Worm (Caenorhabditis elegans) whole organism, dauer: ENCODE data around the gene C02E7.6.

ENCODE experiments used
- unc-62 ChIP-seq: sonication (generic microtip); optimal IDR thresholded peaks from 2 replicates; lab custom pipeline; 2017; ENCODE audit warnings: missing biosample characterization, missing genetic modification reagents, missing genetic modification characterization

Gene C02E7.6

DNA sequence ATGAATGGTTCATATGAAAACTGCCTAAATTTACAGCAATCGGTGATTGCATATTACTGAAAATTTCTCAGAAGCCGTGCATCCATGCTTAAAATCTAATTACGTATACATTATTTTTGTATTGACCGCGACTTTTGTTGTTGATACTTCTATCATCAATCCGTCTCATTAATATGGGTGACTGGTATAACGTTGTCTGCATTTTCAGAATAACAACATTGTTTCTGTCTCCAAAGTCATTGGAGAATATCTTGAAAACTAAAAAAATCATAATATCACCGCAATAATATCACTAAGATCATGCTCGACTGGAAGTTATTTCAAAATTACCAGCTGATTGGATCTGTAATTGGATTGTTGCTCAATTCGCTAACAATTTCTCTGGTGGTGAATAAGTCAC lies 32.4 kb downstream of the C02E7.6 start, which contains the start of gene str-207:
TSS of gene str-207 (plus strand) at position 301 of the 400 bp plus-strand sequence.
- no peak for TF ChIP-seq unc-62 (GFP tag; lab: Kevin White, UChicago)

DNA sequence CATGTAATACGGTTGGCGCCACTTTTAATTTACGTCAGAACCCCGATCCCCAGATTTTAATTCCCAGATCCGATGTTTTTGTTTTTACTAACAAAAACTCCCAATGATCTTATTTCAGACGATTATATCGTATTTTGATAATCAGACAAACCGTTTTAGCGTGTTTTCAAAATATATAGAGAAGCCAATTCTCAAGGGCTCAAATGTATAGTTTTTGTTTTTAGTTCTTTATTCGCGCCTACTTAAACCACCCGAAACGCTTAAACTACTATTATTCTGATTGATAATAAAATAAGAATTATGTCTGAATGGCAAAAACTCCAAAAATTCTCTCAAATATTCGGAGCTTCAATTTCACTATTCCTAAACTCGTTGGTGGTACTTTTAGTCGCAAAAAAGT lies 37.5 kb downstream of the C02E7.6 start, which contains the start of gene str-208:
TSS of gene str-208 (plus strand) at position 301 of the 400 bp plus-strand sequence.
- no peak for TF ChIP-seq unc-62 (GFP tag; lab: Kevin White, UChicago)

DNA sequence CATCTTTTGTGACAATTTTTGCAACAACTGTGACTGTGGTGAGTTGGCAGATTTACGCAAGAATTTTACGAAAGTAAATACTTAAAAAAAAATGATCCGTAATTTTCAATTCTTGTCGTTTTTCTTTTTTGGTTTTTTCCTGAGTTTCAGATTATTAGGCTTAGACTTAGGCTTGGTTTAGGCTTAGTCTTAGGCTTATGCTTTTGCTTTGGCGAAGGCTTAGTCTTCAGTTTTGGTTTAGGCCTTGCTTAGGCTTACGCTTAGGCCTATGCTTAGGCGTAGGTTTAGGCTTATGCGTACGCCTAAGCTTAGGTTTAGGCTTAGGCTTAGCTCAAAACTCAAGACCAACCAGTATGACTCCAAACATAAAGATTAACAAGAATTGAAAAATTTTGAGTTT lies 38.6 kb downstream of the C02E7.6 start:
- TF ChIP-seq unc-62 (GFP tag; lab: Kevin White, UChicago), result no peak

DNA sequence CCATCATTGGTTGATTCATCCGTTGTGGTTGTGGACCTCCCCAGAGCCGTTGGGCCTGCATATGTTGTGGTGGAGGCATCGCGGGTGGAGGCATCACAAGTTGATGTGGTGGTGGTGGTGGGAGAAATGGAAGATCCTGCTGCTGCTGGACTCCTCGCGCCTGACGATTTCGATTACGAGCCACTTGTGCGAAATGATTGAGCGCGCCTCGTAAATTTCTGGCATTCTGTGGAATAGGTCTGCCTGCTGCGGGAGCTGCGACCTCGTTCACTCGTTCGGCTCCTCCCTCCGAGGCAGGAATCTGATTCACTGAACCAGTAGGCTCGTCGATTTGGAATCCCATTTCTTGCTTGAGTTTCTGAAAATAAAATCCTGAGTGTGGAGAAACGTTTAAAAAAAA lies 41.7 kb downstream of the C02E7.6 start:
- TF ChIP-seq unc-62 (GFP tag; lab: Kevin White, UChicago), result no peak

DNA sequence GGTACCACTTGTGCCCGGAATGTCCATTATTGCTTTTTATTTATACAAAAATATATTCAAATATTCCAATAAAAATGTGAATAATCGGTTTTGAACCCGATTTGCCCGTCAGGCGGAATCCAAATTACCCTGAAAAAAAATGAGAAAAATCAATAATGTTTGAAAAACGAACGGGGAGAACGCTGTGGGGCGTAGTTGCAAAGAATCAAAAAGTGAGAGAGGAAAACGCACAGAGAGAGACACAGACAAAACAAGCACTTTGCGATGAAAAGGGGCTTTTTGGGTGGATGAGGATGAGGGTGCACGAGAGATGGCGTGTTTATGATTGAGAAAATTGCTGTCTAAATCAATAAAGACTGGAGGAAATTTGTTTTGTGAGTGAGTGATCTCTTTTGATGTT lies 44.0 kb downstream of the C02E7.6 start, which contains the start of gene tam-1:
TSS of gene tam-1 (minus strand) at position 135 of the 400 bp plus-strand sequence.
- TF ChIP-seq unc-62 (GFP tag; lab: Kevin White, UChicago), result no peak

DNA sequence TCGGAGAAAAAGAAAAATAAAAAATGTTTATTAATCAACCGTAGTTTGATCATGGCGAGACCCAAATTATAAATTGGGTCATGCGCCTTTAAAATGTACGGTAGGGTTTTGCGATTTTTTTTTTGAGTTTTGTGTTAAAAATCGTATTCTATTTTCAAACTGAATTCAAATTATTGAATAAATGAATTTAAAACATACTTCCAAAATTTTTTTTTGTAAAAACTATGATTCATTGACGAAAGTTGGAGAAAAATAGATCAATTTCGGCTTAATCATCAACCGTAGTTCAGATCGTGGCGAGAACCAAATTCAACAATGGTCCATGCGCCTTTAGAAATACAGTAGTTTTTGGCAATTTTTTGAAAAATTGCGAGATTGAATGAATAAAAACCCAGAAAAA lies 44.6 kb downstream of the C02E7.6 start:
- no peak for TF ChIP-seq unc-62 (GFP tag; lab: Kevin White, UChicago)

DNA sequence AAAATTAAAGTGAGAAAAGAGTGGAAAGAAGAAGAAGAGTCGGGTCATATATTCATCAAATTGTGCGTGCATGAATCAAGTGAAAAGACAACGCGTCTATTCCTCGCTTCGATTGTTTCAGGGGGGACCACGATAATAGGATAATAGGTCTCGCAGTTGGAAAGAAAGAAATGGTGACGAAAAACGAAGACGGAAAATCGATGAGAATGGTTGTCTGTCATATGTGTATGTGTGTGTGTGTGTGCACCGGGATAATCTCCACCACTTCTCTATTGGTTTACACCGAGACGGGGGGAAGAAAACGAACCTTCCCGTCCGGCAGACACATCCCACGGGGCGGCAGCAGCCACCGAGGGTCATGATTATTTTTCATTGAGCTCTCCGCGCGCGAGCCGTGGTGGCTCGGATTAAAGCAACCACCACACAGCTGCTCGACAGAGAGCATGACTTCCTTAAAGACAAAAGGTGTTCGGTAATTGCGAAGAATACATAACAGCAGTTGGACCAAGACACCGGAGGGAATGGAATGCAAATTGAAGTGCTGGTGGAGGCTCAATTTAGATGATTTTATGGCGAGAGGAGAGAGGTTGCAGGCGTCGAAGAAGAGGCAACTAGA lies 45.1 kb downstream of the C02E7.6 start:
- TF ChIP-seq unc-62 (GFP tag; lab: Kevin White, UChicago), result no peak

DNA sequence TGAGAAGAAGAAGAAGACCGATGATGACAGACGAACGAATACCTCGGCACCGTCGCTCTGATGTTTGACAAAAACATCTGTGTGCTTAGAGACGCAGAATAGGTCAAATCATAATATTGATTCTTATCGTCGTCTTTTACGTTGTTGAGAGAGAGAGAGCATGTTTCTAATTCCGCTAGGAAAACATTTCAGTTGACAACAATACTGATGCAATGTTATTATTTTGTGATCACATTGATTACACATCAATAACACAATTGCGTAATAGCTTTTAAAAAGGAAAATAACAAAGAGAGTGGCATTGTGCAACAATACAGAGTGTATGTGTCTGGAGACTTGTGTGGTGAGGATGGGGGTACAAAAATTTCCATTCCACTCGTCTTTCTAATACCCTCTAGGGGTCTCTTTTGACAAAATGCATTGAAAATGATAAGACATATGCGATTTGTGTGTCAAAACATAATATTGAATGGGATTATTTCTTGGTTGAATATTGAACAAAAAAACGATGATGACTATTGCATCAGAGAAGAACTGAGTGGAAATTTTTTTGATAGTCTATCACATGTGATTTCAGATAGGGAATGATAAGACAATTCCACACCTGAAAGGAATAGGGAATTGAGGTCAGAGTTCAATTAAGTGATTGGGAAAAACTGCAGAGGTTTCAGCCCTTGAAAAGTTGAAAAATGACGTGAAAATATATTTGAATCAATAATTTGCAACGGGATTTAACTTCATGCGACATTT lies 45.8 kb downstream of the C02E7.6 start:
- no peak for TF ChIP-seq unc-62 (GFP tag; lab: Kevin White, UChicago)

DNA sequence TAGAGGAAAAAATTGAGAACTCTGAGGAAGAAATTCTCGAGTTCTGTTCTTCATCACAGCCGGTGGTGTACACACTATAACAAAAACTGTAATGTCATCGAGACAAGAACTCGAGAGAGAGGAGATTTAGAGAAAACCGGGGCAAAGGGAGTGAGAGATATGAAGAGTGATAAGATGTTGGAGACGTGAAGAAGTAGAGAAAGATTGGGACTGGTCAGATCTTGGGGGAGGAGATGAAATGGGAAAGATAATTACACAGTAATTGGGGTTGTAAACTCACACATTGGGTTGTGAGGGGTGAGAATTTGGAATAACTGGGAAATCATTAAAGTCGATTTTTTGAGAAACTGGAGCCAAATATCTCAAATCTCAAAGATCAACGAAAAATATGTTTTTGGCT lies 46.8 kb downstream of the C02E7.6 start:
- no peak for TF ChIP-seq unc-62 (GFP tag; lab: Kevin White, UChicago)

DNA sequence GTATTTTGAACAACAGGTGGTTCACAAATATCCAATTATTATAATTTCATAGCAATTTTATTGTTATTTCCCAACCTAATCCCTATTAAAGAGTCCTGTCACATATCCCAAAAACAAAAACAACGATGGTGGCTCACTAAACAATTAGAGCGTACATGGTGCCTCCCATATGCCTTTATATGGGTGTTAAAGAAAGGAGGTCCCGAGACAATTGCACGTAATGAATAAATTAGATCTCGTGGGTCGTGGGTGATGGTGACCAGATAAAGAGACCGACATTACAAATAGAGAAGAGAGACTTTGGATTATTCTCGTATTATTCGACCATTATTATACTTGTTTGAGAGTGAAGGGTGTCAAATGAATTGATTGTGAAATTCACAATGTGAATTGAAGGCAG lies 48.2 kb downstream of the C02E7.6 start:
- TF ChIP-seq unc-62 (GFP tag; lab: Kevin White, UChicago), result no peak

DNA sequence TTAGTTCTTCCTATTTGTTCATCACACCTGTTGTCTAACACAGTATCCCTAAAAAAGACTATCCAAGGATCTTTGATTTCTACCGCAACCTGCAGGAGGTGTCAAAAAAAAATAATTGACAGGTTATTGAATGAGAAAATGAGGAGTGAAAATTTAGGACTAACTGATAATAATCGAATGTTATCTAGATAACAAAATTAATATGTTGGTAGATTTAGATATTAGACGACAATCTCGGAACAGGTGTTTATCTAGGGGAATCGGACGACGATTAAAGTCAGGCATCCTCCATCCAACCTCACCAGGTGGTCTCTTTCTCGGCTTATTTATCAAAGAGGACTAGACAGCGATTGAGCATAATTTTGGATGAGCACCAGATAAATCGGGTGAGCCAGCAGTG lies 49.8 kb downstream of the C02E7.6 start:
- TF ChIP-seq unc-62 (GFP tag; lab: Kevin White, UChicago), result no peak
